Worm (Caenorhabditis elegans) whole organism, L4 larva: ENCODE results near the gene rsks-1.
A peak's percentile ranks its signal among the peaks of the same experiment; 100 is the strongest.

Experiments used
- F26F4.8 ChIP-seq: fragments of 200-800 bp; sonication (Bioruptor generic); conservative IDR thresholded peaks from 2 replicates; pipeline ENCODE4 v1.3.6; 2022; ENCODE audit warnings: missing genetic modification characterization, missing compliant biosample characterization
- T26A8.4 ChIP-seq: fragments of 200-800 bp; sonication (Bioruptor generic); IDR thresholded peaks from 2 replicates; pipeline ENCODE4 v1.3.6; 2022; ENCODE audit warnings: missing genetic modification characterization, missing compliant biosample characterization
- Y105C5A.15 ChIP-seq: fragments of 200-800 bp; sonication (Bioruptor generic); IDR thresholded peaks from 2 replicates; pipeline ENCODE4 v1.3.6; 2022; ENCODE audit warnings: missing genetic modification characterization, missing compliant biosample characterization
- egl-27 ChIP-seq: sonication (generic microtip); optimal IDR thresholded peaks from 3 replicates; lab custom pipeline; 2017; ENCODE audit warnings: missing biosample characterization, missing genetic modification reagents, missing genetic modification characterization
- fkh-10 ChIP-seq: fragments of 150-350 bp; optimal IDR thresholded peaks from 2 replicates; lab custom pipeline; 2014; ENCODE audit warnings: missing biosample characterization, missing genetic modification reagents, missing genetic modification characterization
- hif-1 ChIP-seq, 2 experiments: sonication (generic microtip); optimal IDR thresholded peaks; 2 replicates each; lab custom pipeline; 2016 to 2017; ENCODE audit warnings: missing compliant biosample characterization in 2 of 2, missing genetic modification characterization in 2 of 2, missing genetic modification reagents in 2 of 2, missing genotype in 2 of 2, mild to moderate bottlenecking in 1 of 2
- lim-7 ChIP-seq: fragments of 200-800 bp; sonication (Bioruptor generic); IDR thresholded peaks from 2 replicates; pipeline ENCODE4 v1.3.6; 2022; ENCODE audit warnings: missing genetic modification characterization, missing compliant biosample characterization
- nhr-10 ChIP-seq: fragments of 150-350 bp; optimal IDR thresholded peaks from 2 replicates; lab custom pipeline; 2014; ENCODE audit warnings: missing biosample characterization, missing genetic modification characterization
- nhr-76 ChIP-seq: fragments of 150-350 bp; optimal IDR thresholded peaks from 2 replicates; lab custom pipeline; 2014; ENCODE audit warnings: missing biosample characterization, missing genetic modification characterization
- php-3 ChIP-seq: fragments of 200-800 bp; sonication (Bioruptor generic); IDR thresholded peaks from 2 replicates; pipeline ENCODE4 v1.3.6; 2022; ENCODE audit warnings: missing genetic modification reagents, missing genetic modification characterization, missing compliant biosample characterization
- spr-1 ChIP-seq: sonication (generic microtip); optimal IDR thresholded peaks from 2 replicates; lab custom pipeline; 2016; ENCODE audit warnings: mild to moderate bottlenecking, missing genetic modification characterization, missing compliant biosample characterization

Gene rsks-1

DNA sequence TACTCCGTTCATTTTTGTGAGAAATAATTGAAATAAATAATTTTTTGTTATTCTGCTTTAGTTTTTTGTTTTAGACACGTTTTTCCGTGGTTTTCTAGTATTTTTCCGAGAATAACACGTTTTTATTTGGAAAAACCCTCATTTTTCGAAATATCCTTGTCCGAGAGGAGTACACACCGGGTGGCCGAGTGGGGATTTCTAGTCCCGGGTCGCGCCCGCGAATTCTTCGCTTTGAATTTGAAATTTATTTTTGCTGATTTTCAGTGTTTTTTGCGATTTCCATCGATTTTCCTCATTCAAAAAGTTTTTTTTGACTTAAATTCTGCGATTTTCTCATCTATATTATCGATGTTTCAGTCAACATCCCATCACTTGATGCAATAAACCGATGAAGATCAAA lies 45.6 kb downstream of the rsks-1 start, which contains the start of the genes gly-9, mib-1 and smc-3 (continued):
- TF ChIP-seq php-3 = no peak
- TF ChIP-seq egl-27 (tag; lab: Kevin White, UChicago) = no peak
- TF ChIP-seq Y105C5A.15 (GFP tag; lab: Robert Waterston, UW) = no peak
- TF ChIP-seq T26A8.4 (GFP tag; lab: Robert Waterston, UW) = no peak
- TF ChIP-seq hif-1 (tag; optimal IDR thresholded peaks at IDR 0.05; lab: Kevin White, UChicago) = peak in 1 of 2 experiments; percentile 89
- no peak for TF ChIP-seq lim-7
- TF ChIP-seq spr-1 (tag; lab: Kevin White, UChicago) = no peak
- no peak for TF ChIP-seq fkh-10
- no peak for TF ChIP-seq F26F4.8 (GFP tag; lab: Robert Waterston, UW)
- TF ChIP-seq nhr-10 (tag; lab: Kevin White, UChicago) = no peak
- TF ChIP-seq nhr-76 (tag; lab: Kevin White, UChicago) = no peak
